Worm (Caenorhabditis elegans): ENCODE data around the gene lips-2.

lips-2 gene

ce11 chrX:12314395-12314794 lies 28.8 kb downstream of the lips-2 start:
- no peak for TF ChIP-seq unc-39 (tag; optimal IDR thresholded peaks at IDR 0.05)
- TF ChIP-seq fos-1 (tag; optimal IDR thresholded peaks at IDR 0.05) = no peak
- TF ChIP-seq dmd-4 (tag; optimal IDR thresholded peaks at IDR 0.05) = no peak
- no peak for TF ChIP-seq ztf-4 (tag; optimal IDR thresholded peaks at IDR 0.05)
- no peak for TF ChIP-seq Y55F3AM.14 (GFP tag; optimal IDR thresholded peaks at IDR 0.05)
- TF ChIP-seq alr-1 (tag; optimal IDR thresholded peaks at IDR 0.05) = no peak

DNA sequence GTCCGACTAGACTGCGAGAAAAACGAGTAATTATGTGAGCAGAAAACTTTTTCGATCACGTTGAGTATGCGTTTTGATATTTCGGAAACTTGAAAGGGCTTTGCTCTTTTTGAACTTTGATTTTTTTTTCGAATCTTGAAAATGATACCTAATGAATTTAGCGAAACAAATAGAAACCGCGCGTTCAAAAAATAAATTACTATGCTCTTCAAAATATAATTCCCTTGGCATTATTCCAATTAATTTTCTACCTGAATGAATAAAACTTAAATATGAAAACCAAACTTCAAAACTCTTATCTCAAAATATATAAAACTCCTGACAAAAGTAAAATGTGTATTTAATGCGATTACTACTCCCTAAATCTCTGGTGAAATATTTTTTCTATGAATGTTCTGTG lies 29.7 kb downstream of the lips-2 start, which contains the start of gene xtr-2:
Gene xtr-2 (plus strand): TSS at position 301 of the 400 bp plus-strand sequence.
- TF ChIP-seq ztf-4 (tag; optimal IDR thresholded peaks at IDR 0.05) (no peak), alr-1 (tag; optimal IDR thresholded peaks at IDR 0.05) (no peak), mdl-1 (tag; optimal IDR thresholded peaks at IDR 0.05) (no peak), unc-62 (GFP tag; optimal IDR thresholded peaks at IDR 0.05) (no peak), nhr-12 (tag; optimal IDR thresholded peaks at IDR 0.05) (no peak), ceh-16 (tag; optimal IDR thresholded peaks at IDR 0.05) (no peak), F13H6.1 (tag; optimal IDR thresholded peaks at IDR 0.05) (no peak), nhr-21 (tag; optimal IDR thresholded peaks at IDR 0.05) (no peak), sma-9 (GFP tag; optimal IDR thresholded peaks at IDR 0.05) (no peak), sma-9 (tag; optimal IDR thresholded peaks at IDR 0.05) (no peak), ZK546.5 (tag; optimal IDR thresholded peaks at IDR 0.05) (no peak), fos-1 (tag; optimal IDR thresholded peaks at IDR 0.05) (no peak)

- TF ChIP-seq elt-3 (tag; optimal IDR thresholded peaks at IDR 0.05) (no peak), peb-1 (tag; optimal IDR thresholded peaks at IDR 0.05) (no peak), R02D3.7 (tag; optimal IDR thresholded peaks at IDR 0.05) (no peak), zag-1 (tag; optimal IDR thresholded peaks at IDR 0.05) (no peak), ztf-1 (GFP tag; conservative IDR thresholded peaks at IDR 0.05) (no peak), Y55F3AM.14 (GFP tag; optimal IDR thresholded peaks at IDR 0.05) (no peak), egl-27 (tag; optimal IDR thresholded peaks at IDR 0.05) (no peak), nhr-237 (tag; optimal IDR thresholded peaks at IDR 0.05) (no peak), skn-1 (tag; optimal IDR thresholded peaks at IDR 0.05) (no peak), fos-1 (tag; optimal IDR thresholded peaks at IDR 0.05) (no peak), sma-3 (GFP tag; optimal IDR thresholded peaks at IDR 0.05) (no peak), unc-39 (tag; optimal IDR thresholded peaks at IDR 0.05) (no peak), ceh-82 (tag; optimal IDR thresholded peaks at IDR 0.05) (no peak), blmp-1 (tag; optimal IDR thresholded peaks at IDR 0.05; ENCODE audit: insufficient read depth) (no peak), lin-39 (tag; optimal IDR thresholded peaks at IDR 0.05) (no peak), snpc-4 (tag; optimal IDR thresholded peaks at IDR 0.05) (no peak), ceh-16 (tag; optimal IDR thresholded peaks at IDR 0.05) (no peak), ama-1 (optimal IDR thresholded peaks at IDR 0.05) (no peak), sma-9 (GFP tag; optimal IDR thresholded peaks at IDR 0.05) (no peak), sma-9 (tag; optimal IDR thresholded peaks at IDR 0.05) (no peak), nhr-12 (tag; optimal IDR thresholded peaks at IDR 0.05) (no peak)
Measured at ce11 chrX:12317560-12317959, 32.0 kb downstream of the lips-2 start.

DNA sequence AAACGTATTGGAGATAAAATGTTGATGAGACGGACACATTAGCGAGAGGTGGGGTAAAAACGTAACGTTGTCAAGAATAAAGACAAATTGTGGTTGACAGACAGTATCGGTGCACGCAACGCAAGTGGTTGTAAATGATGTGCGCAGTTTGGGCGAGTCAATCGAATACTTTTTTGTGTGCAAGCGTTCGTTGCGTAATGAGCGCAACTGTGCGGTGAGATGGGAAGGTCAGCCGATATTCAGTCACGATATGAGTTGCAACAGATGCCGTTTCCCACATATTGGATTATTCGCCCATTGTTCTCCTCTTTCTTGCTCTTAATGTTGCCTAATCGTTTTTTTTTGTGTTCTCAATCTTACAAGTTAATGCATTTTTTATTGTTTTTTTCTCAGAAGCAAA lies 35.1 kb downstream of the lips-2 start, which contains the start of gene ceh-40:
Gene ceh-40 (minus strand): TSS at position 41 of the 400 bp plus-strand sequence.
- TF ChIP-seq ceh-16 (tag; optimal IDR thresholded peaks at IDR 0.05) = no peak

DNA sequence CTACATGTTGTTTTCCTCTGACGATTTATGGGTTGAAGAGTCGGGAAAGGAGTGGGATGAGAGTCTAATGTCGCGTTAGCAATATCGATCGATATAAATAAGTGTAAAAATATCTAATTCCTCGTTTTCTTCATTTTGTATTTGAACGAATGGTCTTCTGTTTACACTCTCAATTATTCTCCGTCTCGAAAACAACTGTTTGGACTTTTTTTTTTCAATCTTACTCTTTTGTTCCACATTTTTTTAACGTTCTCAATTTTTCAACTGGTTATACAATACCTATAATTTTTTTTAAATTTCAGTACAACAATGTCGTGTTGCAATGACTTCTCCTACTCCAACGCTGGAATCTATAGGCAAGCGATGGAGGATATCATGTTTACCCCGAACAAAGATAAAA lies 35.8 kb downstream of the lips-2 start, which contains the start of gene F17A2.13:
Gene F17A2.13 (plus strand): TSS at position 301 of the 400 bp plus-strand sequence.
- TF ChIP-seq peb-1 (tag; optimal IDR thresholded peaks at IDR 0.05) (no peak), unc-39 (tag; optimal IDR thresholded peaks at IDR 0.05) (no peak), Y55F3AM.14 (GFP tag; optimal IDR thresholded peaks at IDR 0.05) (no peak), egl-27 (tag; optimal IDR thresholded peaks at IDR 0.05) (no peak), lsy-2 (tag; optimal IDR thresholded peaks at IDR 0.05) (no peak), nhr-10 (tag; optimal IDR thresholded peaks at IDR 0.05) (no peak), lin-39 (tag; optimal IDR thresholded peaks at IDR 0.05) (no peak), ztf-4 (tag; optimal IDR thresholded peaks at IDR 0.05) (no peak), ama-1 (optimal IDR thresholded peaks at IDR 0.05) (no peak), snpc-4 (tag; optimal IDR thresholded peaks at IDR 0.05) (no peak), ztf-11 (tag; optimal IDR thresholded peaks at IDR 0.05) (no peak)

ce11 chrX:12323439-12323838 lies 37.8 kb downstream of the lips-2 start, which contains the start of gene srd-40:
TSS of gene srd-40 (plus strand) at chrX:12323739.
- TF ChIP-seq ztf-4 (tag; optimal IDR thresholded peaks at IDR 0.05) = no peak
- no peak for TF ChIP-seq ama-1 (optimal IDR thresholded peaks at IDR 0.05)
- TF ChIP-seq Y55F3AM.14 (GFP tag; optimal IDR thresholded peaks at IDR 0.05) = no peak
- no peak for TF ChIP-seq C34F6.9 (tag; optimal IDR thresholded peaks at IDR 0.05)
- TF ChIP-seq F13H6.1 (tag; optimal IDR thresholded peaks at IDR 0.05) = no peak
- no peak for TF ChIP-seq nhr-237 (tag; optimal IDR thresholded peaks at IDR 0.05)
- no peak for TF ChIP-seq snpc-4 (tag; optimal IDR thresholded peaks at IDR 0.05)
- TF ChIP-seq ztf-1 (GFP tag; conservative IDR thresholded peaks at IDR 0.05) = no peak
- TF ChIP-seq sem-4 (tag; optimal IDR thresholded peaks at IDR 0.05) = no peak
- TF ChIP-seq unc-55 (GFP tag; optimal IDR thresholded peaks at IDR 0.05) = no peak
- no peak for TF ChIP-seq blmp-1 (tag; optimal IDR thresholded peaks at IDR 0.05; ENCODE audit: insufficient read depth)
- TF ChIP-seq ZK546.5 (tag; optimal IDR thresholded peaks at IDR 0.05) = no peak
- TF ChIP-seq nhr-6 (tag; optimal IDR thresholded peaks at IDR 0.05) = no peak
- TF ChIP-seq peb-1 (tag; optimal IDR thresholded peaks at IDR 0.05) = no peak
- TF ChIP-seq lin-11 (tag; optimal IDR thresholded peaks at IDR 0.05) = no peak
- TF ChIP-seq lsy-2 (tag; optimal IDR thresholded peaks at IDR 0.05) = no peak
- no peak for TF ChIP-seq nhr-21 (tag; optimal IDR thresholded peaks at IDR 0.05)
- TF ChIP-seq crh-2 (tag; optimal IDR thresholded peaks at IDR 0.05) = no peak
- TF ChIP-seq aly-2 (tag; optimal IDR thresholded peaks at IDR 0.05) = no peak
